Fruit fly (Drosophila melanogaster) whole organism, embryonic: ENCODE results near the gene sws.

Experiments used
- CG4617 ChIP-seq: fragments of 200-800 bp; sonication (Bioruptor generic); optimal IDR thresholded peaks from 3 replicates; lab custom pipeline; 2016; ENCODE audit warnings: missing biosample characterization, missing genetic modification characterization, borderline replicate concordance
- Lpt ChIP-seq: fragments of >200 bp; optimal IDR thresholded peaks from 2 replicates; lab custom pipeline; 2018; ENCODE audit warnings: missing biosample characterization, missing genetic modification characterization
- pzg ChIP-seq: fragments of 200-800 bp; sonication (Bioruptor generic); optimal IDR thresholded peaks from 3 replicates; lab custom pipeline; 2018; ENCODE audit warnings: missing biosample characterization, mild to moderate bottlenecking, missing genetic modification characterization, moderate library complexity

DNA sequence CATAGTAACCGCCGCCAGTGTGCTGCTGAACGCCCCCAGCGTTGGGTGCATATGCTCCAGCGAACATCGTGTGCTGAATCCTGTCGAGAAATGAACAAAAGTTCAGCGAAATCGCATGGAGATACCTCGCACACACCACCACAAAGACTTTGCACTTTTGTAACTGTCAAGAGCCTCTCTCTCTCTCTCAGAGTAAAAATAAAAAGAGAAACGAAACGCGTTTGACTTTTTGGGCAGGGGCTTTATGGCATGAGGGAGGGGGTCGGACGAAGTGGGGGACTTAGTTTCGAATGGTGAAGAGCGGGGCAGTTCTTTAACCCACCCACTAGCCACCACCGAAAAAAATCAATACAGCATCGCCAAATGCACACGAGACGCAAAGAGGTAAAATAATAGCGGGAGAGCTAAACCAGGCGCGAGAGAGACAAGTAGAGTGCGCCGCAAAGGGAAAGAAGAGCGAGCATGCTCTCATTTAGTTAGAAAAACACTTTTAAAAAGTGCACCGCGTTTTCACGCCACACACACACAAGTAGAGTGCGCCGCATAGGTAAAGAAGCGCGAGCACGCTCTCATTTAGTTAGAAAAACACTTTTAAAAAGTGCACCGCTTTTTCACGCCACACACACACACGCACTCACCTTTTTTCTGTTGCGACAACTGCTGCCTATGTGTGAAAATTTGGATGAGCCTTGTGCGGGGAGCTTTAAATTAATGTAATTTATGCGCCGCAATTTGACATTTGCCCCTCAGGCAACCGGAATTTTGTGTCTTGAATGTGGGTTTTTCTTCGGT lies 37.6 kb downstream of the sws start:
- TF ChIP-seq pzg (GFP tag; lab: Kevin White, UChicago) (no peak), Lpt (no peak), CG4617 (no peak)
